Worm (Caenorhabditis elegans): ENCODE data around the gene cyp-13A6.
A peak's percentile ranks its signal among the peaks of the same experiment; 100 is the strongest.

cyp-13A6 gene

ce11 chrII:9757651-9758282 lies 44.9 kb downstream of the cyp-13A6 start, which contains the start of gene shk-1:
TSS of gene shk-1 (plus strand) at chrII:9758232.
- peak; percentile 72 for TF ChIP-seq pag-3 (tag; optimal IDR thresholded peaks at IDR 0.05; ENCODE audit: borderline replicate concordance, insufficient read depth)
- TF ChIP-seq xbp-1 (tag; optimal IDR thresholded peaks at IDR 0.05): no peak
- no peak for TF ChIP-seq fkh-4 (tag; optimal IDR thresholded peaks at IDR 0.05; ENCODE audit: borderline replicate concordance)
- no peak for TF ChIP-seq ets-5 (GFP tag; IDR thresholded peaks at IDR 0.05)
- TF ChIP-seq lin-13 (GFP tag; optimal IDR thresholded peaks at IDR 0.05): no peak
- TF ChIP-seq swsn-7 (tag; optimal IDR thresholded peaks at IDR 0.05): peak; percentile 16
- peak; percentile 14 for TF ChIP-seq nhr-11 (tag; optimal IDR thresholded peaks at IDR 0.05)
- peak; percentile 21 for TF ChIP-seq nhr-20 (tag; optimal IDR thresholded peaks at IDR 0.05)
- no peak for TF ChIP-seq nhr-12 (tag; optimal IDR thresholded peaks at IDR 0.05)
- TF ChIP-seq nhr-19 (GFP tag; conservative IDR thresholded peaks at IDR 0.05): peak; percentile 17; the same call in 1 of the 2 replicates
- TF ChIP-seq nhr-71 (tag; optimal IDR thresholded peaks at IDR 0.05): peak; percentile 71
- no peak for TF ChIP-seq skn-1 (tag; optimal IDR thresholded peaks at IDR 0.05)
- TF ChIP-seq snu-23 (GFP tag; optimal IDR thresholded peaks at IDR 0.05): peak; percentile 27
- peak in 1 of 2 experiments; percentile 47 for TF ChIP-seq lsy-2 (tag; optimal IDR thresholded peaks at IDR 0.05)
- TF ChIP-seq lin-14 (GFP tag; optimal IDR thresholded peaks at IDR 0.05): peak; percentile 88
- TF ChIP-seq nhr-77 (tag; optimal IDR thresholded peaks at IDR 0.05): no peak
- TF ChIP-seq efl-1 (optimal IDR thresholded peaks at IDR 0.05): no peak
- peak in 1 of 2 experiments; percentile 14 for TF ChIP-seq efl-1 (GFP tag; optimal IDR thresholded peaks at IDR 0.05 in 1 of 2)
- TF ChIP-seq fkh-10 (GFP tag; optimal IDR thresholded peaks at IDR 0.05): no peak
- TF ChIP-seq ceh-8 (GFP tag; optimal IDR thresholded peaks at IDR 0.05): no peak
- no peak for TF ChIP-seq egl-27 (tag; optimal IDR thresholded peaks at IDR 0.05)
- no peak for TF ChIP-seq dpl-1 (GFP tag; optimal IDR thresholded peaks at IDR 0.05)
- no peak for TF ChIP-seq nhr-28 (tag; optimal IDR thresholded peaks at IDR 0.05)
- no peak for TF ChIP-seq ces-1 (GFP tag; optimal IDR thresholded peaks at IDR 0.05)
- peak; percentile 77 for TF ChIP-seq rnt-1 (tag; optimal IDR thresholded peaks at IDR 0.05)
- no peak for TF ChIP-seq sptf-1 (tag; optimal IDR thresholded peaks at IDR 0.05)
- TF ChIP-seq lin-15B (tag; optimal IDR thresholded peaks at IDR 0.05): no peak

- TF ChIP-seq rnt-1 (tag; optimal IDR thresholded peaks at IDR 0.05): no peak
- TF ChIP-seq nhr-12 (tag; optimal IDR thresholded peaks at IDR 0.05): no peak
- peak; percentile 41 for TF ChIP-seq lin-14 (GFP tag; optimal IDR thresholded peaks at IDR 0.05)
- no peak for TF ChIP-seq lin-35 (GFP tag; optimal IDR thresholded peaks at IDR 0.05)
- TF ChIP-seq ets-5 (GFP tag; IDR thresholded peaks at IDR 0.05): no peak
- TF ChIP-seq unc-86 (tag; optimal IDR thresholded peaks at IDR 0.05): peak; percentile 64
- TF ChIP-seq nhr-71 (tag; optimal IDR thresholded peaks at IDR 0.05): peak; percentile 35
- TF ChIP-seq xbp-1 (tag; optimal IDR thresholded peaks at IDR 0.05): no peak
- TF ChIP-seq Y116A8C.19 (tag; optimal IDR thresholded peaks at IDR 0.05; ENCODE audit: borderline replicate concordance): no peak
- peak; percentile 19 for TF ChIP-seq egl-13 (tag; optimal IDR thresholded peaks at IDR 0.05)
- no peak for TF ChIP-seq mef-2 (tag; optimal IDR thresholded peaks at IDR 0.05)
- peak; percentile 11 for TF ChIP-seq nhr-47 (tag; optimal IDR thresholded peaks at IDR 0.05)
- no peak for TF ChIP-seq nhr-76 (tag; optimal IDR thresholded peaks at IDR 0.05)
- peak; percentile 92 for TF ChIP-seq dsc-1 (tag; optimal IDR thresholded peaks at IDR 0.05)
- no peak for TF ChIP-seq nhr-84 (tag; optimal IDR thresholded peaks at IDR 0.05)
- TF ChIP-seq skn-1 (tag; optimal IDR thresholded peaks at IDR 0.05): no peak
- no peak for TF ChIP-seq lin-15B (tag; optimal IDR thresholded peaks at IDR 0.05)
- TF ChIP-seq unc-30 (tag; optimal IDR thresholded peaks at IDR 0.05): no peak
- no peak for TF ChIP-seq nhr-20 (tag; optimal IDR thresholded peaks at IDR 0.05)
Observed at ce11 chrII:9755425-9755824, 47.2 kb downstream of the cyp-13A6 start.

- TF ChIP-seq efl-1 (optimal IDR thresholded peaks at IDR 0.05) (no peak), efl-1 (GFP tag; optimal IDR thresholded peaks at IDR 0.05 in 1 of 2) (peak in 1 of 2 experiments; percentile 13), nhr-77 (tag; optimal IDR thresholded peaks at IDR 0.05) (no peak)
Observed at ce11 chrII:9753730-9754129, 48.9 kb downstream of the cyp-13A6 start, which contains the start of gene ZK1321.1. TSS of gene ZK1321.1 (plus strand) at chrII:9754030.

All from whole organism, L1 larva.